Worm (Caenorhabditis elegans): ENCODE results near the gene arrd-7.

ce11 chrII:12089616-12090215, 27.3 kb upstream of the arrd-7 start:
- TF ChIP-seq pqm-1 (tag; optimal IDR thresholded peaks at IDR 0.05) (peak; percentile 10), lin-39 (tag; optimal IDR thresholded peaks at IDR 0.05) (peak; percentile 78), unc-39 (tag; optimal IDR thresholded peaks at IDR 0.05) (no peak), aly-2 (tag; optimal IDR thresholded peaks at IDR 0.05) (no peak), ama-1 (optimal IDR thresholded peaks at IDR 0.05) (peak; percentile 25), sea-2 (GFP tag; optimal IDR thresholded peaks at IDR 0.05) (no peak), nhr-237 (tag; optimal IDR thresholded peaks at IDR 0.05) (no peak), mdl-1 (tag; optimal IDR thresholded peaks at IDR 0.05) (no peak), nhr-12 (tag; optimal IDR thresholded peaks at IDR 0.05) (no peak), lin-15B (tag; optimal IDR thresholded peaks at IDR 0.05) (peak; percentile 33), ceh-28 (tag; optimal IDR thresholded peaks at IDR 0.05) (peak; percentile 61), fos-1 (tag; optimal IDR thresholded peaks at IDR 0.05) (no peak), ztf-11 (tag; optimal IDR thresholded peaks at IDR 0.05) (no peak), nhr-11 (tag; optimal IDR thresholded peaks at IDR 0.05) (no peak)

All from whole organism, L3 larva.